Worm (Caenorhabditis elegans): ENCODE measurements around the gene nmur-3.

The nmur-3 gene

DNA sequence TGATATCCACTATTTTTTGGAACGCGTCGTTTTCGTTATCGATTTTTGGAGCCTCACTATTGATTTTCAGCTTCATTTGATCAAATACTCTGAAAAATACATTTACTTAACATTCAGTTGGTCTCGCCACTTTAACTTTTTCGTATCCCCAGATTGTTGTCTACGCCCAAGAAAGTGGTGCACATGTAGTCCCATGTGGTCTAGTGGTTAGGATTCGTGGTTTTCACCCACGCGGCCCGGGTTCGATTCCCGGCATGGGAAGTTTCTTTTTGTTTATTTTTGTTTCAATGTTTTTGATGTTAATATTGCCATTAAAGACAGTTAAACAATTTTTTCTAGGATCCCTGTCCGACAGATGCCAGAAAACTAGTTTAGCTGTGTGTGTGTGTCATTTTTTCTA lies 22.2 kb upstream of the nmur-3 start:
- no peak for TF ChIP-seq elt-2 (tag; optimal IDR thresholded peaks at IDR 0.05)
- peak; percentile 31 for TF ChIP-seq tbx-2 (tag; optimal IDR thresholded peaks at IDR 0.05)
- peak; percentile 42 for TF ChIP-seq C16A3.4 (tag; optimal IDR thresholded peaks at IDR 0.05)
- TF ChIP-seq efl-1 (optimal IDR thresholded peaks at IDR 0.05) = peak; percentile 2 to 11
- TF ChIP-seq efl-1 (GFP tag; optimal IDR thresholded peaks at IDR 0.05 in 1 of 2) = peak in 1 of 2 experiments; percentile 83
- TF ChIP-seq ceh-90 (tag; optimal IDR thresholded peaks at IDR 0.05) = no peak
- no peak for TF ChIP-seq unc-86 (tag; optimal IDR thresholded peaks at IDR 0.05)
- TF ChIP-seq unc-130 (tag; optimal IDR thresholded peaks at IDR 0.05) = peak; percentile 38
- TF ChIP-seq C04F5.9 (tag; optimal IDR thresholded peaks at IDR 0.05) = no peak
- peak; percentile 35 for TF ChIP-seq irx-1 (tag; optimal IDR thresholded peaks at IDR 0.05)
- TF ChIP-seq nhr-77 (tag; optimal IDR thresholded peaks at IDR 0.05) = peak; percentile 20
- TF ChIP-seq unc-62 (GFP tag; optimal IDR thresholded peaks at IDR 0.05) = no peak
- peak; percentile 10 to 24 (median 19) for TF ChIP-seq ceh-82 (tag; optimal IDR thresholded peaks at IDR 0.05)
- TF ChIP-seq ceh-88 (GFP tag; IDR thresholded peaks at IDR 0.05) = no peak
- TF ChIP-seq lin-14 (GFP tag; optimal IDR thresholded peaks at IDR 0.05) = peak; percentile 53
- no peak for TF ChIP-seq nhr-237 (tag; optimal IDR thresholded peaks at IDR 0.05)
- peak; percentile 44 for TF ChIP-seq dsc-1 (tag; optimal IDR thresholded peaks at IDR 0.05)
- TF ChIP-seq skn-1 (tag; optimal IDR thresholded peaks at IDR 0.05) = peak; percentile 9
- TF ChIP-seq lin-35 (GFP tag; optimal IDR thresholded peaks at IDR 0.05) = peak; percentile 21 to 56
- TF ChIP-seq dpl-1 (GFP tag; optimal IDR thresholded peaks at IDR 0.05) = peak in 1 of 3 experiments; percentile 5
- TF ChIP-seq Y116A8C.19 (tag; optimal IDR thresholded peaks at IDR 0.05; ENCODE audit: borderline replicate concordance) = no peak
- TF ChIP-seq nhr-71 (tag; optimal IDR thresholded peaks at IDR 0.05) = peak; percentile 67
- no peak for TF ChIP-seq mab-9 (GFP tag; IDR thresholded peaks at IDR 0.05)
- peak; percentile 71 for TF ChIP-seq rnt-1 (tag; optimal IDR thresholded peaks at IDR 0.05)
- peak; percentile 63 for TF ChIP-seq swsn-7 (tag; optimal IDR thresholded peaks at IDR 0.05)
- TF ChIP-seq grh-1 (GFP tag; IDR thresholded peaks at IDR 0.05) = peak; percentile 15; the same call in 1 of the 2 replicates
- peak; percentile 15 for TF ChIP-seq fkh-8 (tag; optimal IDR thresholded peaks at IDR 0.05)
- peak in 1 of 2 experiments; percentile 75 for TF ChIP-seq mdl-1 (tag; optimal IDR thresholded peaks at IDR 0.05)
- no peak for TF ChIP-seq zip-4 (GFP tag; optimal IDR thresholded peaks at IDR 0.05)
- TF ChIP-seq F16B12.6 (tag; optimal IDR thresholded peaks at IDR 0.05) = peak; percentile 4
- no peak for TF ChIP-seq nhr-11 (tag; optimal IDR thresholded peaks at IDR 0.05)
- TF ChIP-seq snu-23 (GFP tag; optimal IDR thresholded peaks at IDR 0.05) = peak; percentile 72
- TF ChIP-seq xbp-1 (tag; optimal IDR thresholded peaks at IDR 0.05) = peak; percentile 50
- TF ChIP-seq nhr-90 (tag; optimal IDR thresholded peaks at IDR 0.05; ENCODE audit: poor library complexity) = peak; percentile 61
- TF ChIP-seq mep-1 (tag; optimal IDR thresholded peaks at IDR 0.05) = peak; percentile 67
- peak; percentile 64 for TF ChIP-seq nhr-85 (tag)
- TF ChIP-seq efl-3 (GFP tag; optimal IDR thresholded peaks at IDR 0.05) = no peak
- peak; percentile 62 for TF ChIP-seq nhr-19 (GFP tag; conservative IDR thresholded peaks at IDR 0.05)
- no peak for TF ChIP-seq ces-1 (GFP tag; optimal IDR thresholded peaks at IDR 0.05)
- TF ChIP-seq nhr-47 (tag; optimal IDR thresholded peaks at IDR 0.05) = peak; percentile 67
- peak; percentile 56 for TF ChIP-seq nhr-20 (tag; optimal IDR thresholded peaks at IDR 0.05)
- TF ChIP-seq lsy-2 (tag; optimal IDR thresholded peaks at IDR 0.05) = peak; percentile 40 to 42
- TF ChIP-seq nhr-12 (tag; optimal IDR thresholded peaks at IDR 0.05) = no peak

DNA sequence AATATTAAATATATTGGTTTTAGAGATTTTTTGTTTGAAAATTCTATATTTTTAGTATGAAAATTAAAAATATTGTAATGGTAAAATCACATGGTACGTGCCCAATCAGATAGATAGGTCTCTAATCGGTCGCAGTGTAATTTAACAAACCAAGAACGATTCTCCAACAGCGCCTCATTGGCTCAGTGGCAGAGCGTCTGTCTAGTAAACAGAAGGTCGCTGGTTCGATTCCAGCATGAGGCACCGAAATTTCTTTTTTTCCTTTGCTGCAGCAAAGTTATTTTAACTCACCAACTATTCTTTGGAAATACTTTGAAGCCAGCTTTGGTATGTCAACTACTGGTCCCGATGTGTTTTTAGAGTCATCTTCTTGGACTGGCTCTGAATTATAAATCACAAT lies 21.5 kb upstream of the nmur-3 start:
- TF ChIP-seq nhr-28 (tag; optimal IDR thresholded peaks at IDR 0.05) (no peak), unc-30 (tag; optimal IDR thresholded peaks at IDR 0.05) (no peak), fos-1 (tag; optimal IDR thresholded peaks at IDR 0.05) (no peak), nhr-19 (GFP tag; conservative IDR thresholded peaks at IDR 0.05) (peak; percentile 55), tlp-1 (tag; optimal IDR thresholded peaks at IDR 0.05) (no peak), ets-5 (GFP tag; IDR thresholded peaks at IDR 0.05) (no peak), ztf-11 (tag; optimal IDR thresholded peaks at IDR 0.05) (no peak), zip-4 (GFP tag; optimal IDR thresholded peaks at IDR 0.05) (no peak), xbp-1 (tag; optimal IDR thresholded peaks at IDR 0.05) (peak; percentile 48), efl-3 (GFP tag; optimal IDR thresholded peaks at IDR 0.05) (no peak), Y116A8C.19 (tag; optimal IDR thresholded peaks at IDR 0.05; ENCODE audit: borderline replicate concordance) (no peak), grh-1 (GFP tag; IDR thresholded peaks at IDR 0.05) (no peak), ceh-82 (tag; optimal IDR thresholded peaks at IDR 0.05) (peak in 1 of 3 experiments; percentile 17), zag-1 (tag; optimal IDR thresholded peaks at IDR 0.05) (no peak), jun-1 (tag; optimal IDR thresholded peaks at IDR 0.05) (no peak), unc-98 (GFP tag; IDR thresholded peaks at IDR 0.05) (no peak), ceh-63 (GFP tag; optimal IDR thresholded peaks at IDR 0.05) (no peak), efl-1 (optimal IDR thresholded peaks at IDR 0.05) (no peak), efl-1 (GFP tag; optimal IDR thresholded peaks at IDR 0.05 in 1 of 2) (peak in 1 of 2 experiments; percentile 48), swsn-7 (tag; optimal IDR thresholded peaks at IDR 0.05) (peak; percentile 30)
